Worm (Caenorhabditis elegans) whole organism, mixed stage, embryonic: ENCODE data around the gene ncs-7.
A peak's percentile ranks its signal among the peaks of the same experiment; 100 is the strongest.

ENCODE experiments used
- M03D4.4 ChIP-seq: sonication (generic microtip); optimal IDR thresholded peaks from 2 replicates; lab custom pipeline; 2017; ENCODE audit warnings: mild to moderate bottlenecking, missing genetic modification characterization, missing compliant biosample characterization
- bed-3 ChIP-seq: fragments of 200-800 bp; sonication (Bioruptor generic); optimal IDR thresholded peaks from 3 replicates; lab custom pipeline; 2018; ENCODE audit warnings: mild to moderate bottlenecking, missing genetic modification characterization, moderate library complexity, missing compliant biosample characterization
- ceh-39 ChIP-seq: fragments of 150-350 bp; optimal IDR thresholded peaks from 2 replicates; lab custom pipeline; 2014; ENCODE audit warnings: missing biosample characterization, missing genetic modification characterization
- ceh-83 ChIP-seq: fragments of 200-800 bp; sonication (Bioruptor generic); optimal IDR thresholded peaks from 2 replicates; lab custom pipeline; 2018; ENCODE audit warnings: mild to moderate bottlenecking, missing genetic modification characterization, missing compliant biosample characterization
- ces-1 ChIP-seq: fragments of 150-350 bp; optimal IDR thresholded peaks from 2 replicates; lab custom pipeline; 2014; ENCODE audit warnings: missing biosample characterization, missing genetic modification reagents, missing genetic modification characterization
- cnd-1 ChIP-seq: fragments of 200-800 bp; sonication (Bioruptor generic); optimal IDR thresholded peaks from 2 replicates; lab custom pipeline; 2018; ENCODE audit warnings: mild to moderate bottlenecking, missing genetic modification characterization, missing compliant biosample characterization
- drap-1 ChIP-seq: fragments of 200-800 bp; sonication (Bioruptor generic); optimal IDR thresholded peaks from 3 replicates; lab custom pipeline; 2018; ENCODE audit warnings: mild to moderate bottlenecking, missing genetic modification characterization, missing compliant biosample characterization
- elt-3 ChIP-seq: fragments of 150-350 bp; optimal IDR thresholded peaks from 2 replicates; lab custom pipeline; 2014; ENCODE audit warnings: missing biosample characterization, missing genetic modification characterization
- flh-1 ChIP-seq: fragments of 200-800 bp; sonication (Bioruptor generic); optimal IDR thresholded peaks from 2 replicates; lab custom pipeline; 2018; ENCODE audit warnings: mild to moderate bottlenecking, missing genetic modification characterization, moderate library complexity, missing compliant biosample characterization
- hlh-1 ChIP-seq: fragments of 150-350 bp; optimal IDR thresholded peaks from 2 replicates; lab custom pipeline; 2014; ENCODE audit warnings: missing biosample characterization, missing genetic modification reagents, missing genetic modification characterization
- lin-13 ChIP-seq: fragments of 150-350 bp; optimal IDR thresholded peaks from 2 replicates; lab custom pipeline; 2014; ENCODE audit warnings: missing biosample characterization, missing genetic modification characterization
- lin-32 ChIP-seq: fragments of 200-800 bp; sonication (Bioruptor generic); optimal IDR thresholded peaks from 2 replicates; lab custom pipeline; 2018; ENCODE audit warnings: mild to moderate bottlenecking, missing genetic modification characterization, missing compliant biosample characterization
- mep-1 ChIP-seq: fragments of 150-350 bp; optimal IDR thresholded peaks from 2 replicates; lab custom pipeline; 2017; ENCODE audit warnings: missing biosample characterization, missing genetic modification reagents, missing genetic modification characterization, inconsistent platforms
- mls-2 ChIP-seq: sonication (generic microtip); optimal IDR thresholded peaks from 2 replicates; lab custom pipeline; 2016; ENCODE audit warnings: mild to moderate bottlenecking, missing genetic modification characterization, moderate library complexity, missing compliant biosample characterization
- nhr-12 ChIP-seq: fragments of 150-350 bp; optimal IDR thresholded peaks from 2 replicates; lab custom pipeline; 2014; ENCODE audit warnings: missing biosample characterization, missing genetic modification characterization
- nhr-2 ChIP-seq: fragments of 150-350 bp; optimal IDR thresholded peaks from 2 replicates; lab custom pipeline; 2014; ENCODE audit warnings: missing biosample characterization, missing genetic modification characterization
- nhr-237 ChIP-seq: fragments of 150-350 bp; optimal IDR thresholded peaks from 2 replicates; lab custom pipeline; 2014; ENCODE audit warnings: missing biosample characterization, missing genetic modification characterization
- nhr-28 ChIP-seq: fragments of 150-350 bp; optimal IDR thresholded peaks from 2 replicates; lab custom pipeline; 2014; ENCODE audit warnings: missing biosample characterization, missing genetic modification characterization
- nhr-76 ChIP-seq: sonication (generic microtip); optimal IDR thresholded peaks from 2 replicates; lab custom pipeline; 2017; ENCODE audit warnings: missing biosample characterization, missing genetic modification characterization
- pha-4 ChIP-seq: fragments of 150-350 bp; optimal IDR thresholded peaks from 2 replicates; lab custom pipeline; 2018; ENCODE audit warnings: missing biosample characterization, missing genetic modification reagents, missing genetic modification characterization
- sem-2 ChIP-seq: fragments of 200-800 bp; sonication (Bioruptor generic); optimal IDR thresholded peaks from 2 replicates; lab custom pipeline; 2018; ENCODE audit warnings: mild to moderate bottlenecking, missing genetic modification characterization, missing compliant biosample characterization
- snpc-4 ChIP-seq: fragments of 150-350 bp; optimal IDR thresholded peaks from 2 replicates; lab custom pipeline; 2014; ENCODE audit warnings: missing biosample characterization, missing genetic modification characterization
- sptf-1 ChIP-seq: sonication (generic microtip); optimal IDR thresholded peaks from 2 replicates; lab custom pipeline; 2017; ENCODE audit warnings: mild to moderate bottlenecking, missing genetic modification characterization, moderate library complexity, missing compliant biosample characterization
- tbx-8 ChIP-seq: fragments of 200-800 bp; sonication (Bioruptor generic); optimal IDR thresholded peaks from 2 replicates; lab custom pipeline; 2018; ENCODE audit warnings: mild to moderate bottlenecking, missing genetic modification characterization, moderate library complexity, missing compliant biosample characterization
- unc-120 ChIP-seq: sonication (generic microtip); optimal IDR thresholded peaks from 2 replicates; lab custom pipeline; 2017; ENCODE audit warnings: missing genetic modification characterization, missing compliant biosample characterization; ENCODE audit not compliant: poor library complexity, severe bottlenecking
- unc-39 ChIP-seq: fragments of 150-350 bp; optimal IDR thresholded peaks from 2 replicates; lab custom pipeline; 2014; ENCODE audit warnings: missing biosample characterization, missing genetic modification characterization
- unc-62 ChIP-seq: fragments of 150-350 bp; optimal IDR thresholded peaks from 2 replicates; lab custom pipeline; 2014; ENCODE audit warnings: missing biosample characterization, missing genetic modification reagents, missing genetic modification characterization
- ztf-11 ChIP-seq: fragments of 150-350 bp; optimal IDR thresholded peaks from 2 replicates; lab custom pipeline; 2014; ENCODE audit warnings: missing biosample characterization, missing genetic modification characterization

The ncs-7 gene

DNA sequence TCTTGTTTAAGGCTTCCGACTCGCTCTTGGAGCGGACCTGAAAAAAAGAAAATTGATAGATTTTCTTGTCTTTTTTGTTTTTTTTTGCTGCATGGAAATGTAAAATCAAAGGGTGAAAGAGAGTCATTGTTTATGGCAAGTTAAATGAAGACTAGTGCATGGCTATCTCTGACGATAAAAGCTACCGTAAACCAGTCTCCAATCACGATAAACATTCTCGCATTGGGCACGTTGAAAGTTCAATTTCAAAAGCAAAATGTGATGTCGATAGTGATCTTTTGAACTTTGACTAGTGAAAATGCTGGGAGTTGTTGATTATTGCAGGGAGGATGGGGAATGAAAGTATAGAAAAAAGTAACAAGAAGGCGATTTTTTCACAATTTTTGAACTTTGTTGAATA is 12.3 kb downstream of the ncs-7 start:
- TF ChIP-seq flh-1, result no peak
- TF ChIP-seq mls-2, result no peak
- no peak for TF ChIP-seq nhr-28
- TF ChIP-seq lin-32, result no peak
- no peak for TF ChIP-seq tbx-8 (GFP tag; lab: Kevin White, UChicago)
- TF ChIP-seq snpc-4, result no peak
- TF ChIP-seq sem-2 (GFP tag; lab: Kevin White, UChicago), result no peak
- TF ChIP-seq lin-13, result no peak
- TF ChIP-seq nhr-237, result no peak

DNA sequence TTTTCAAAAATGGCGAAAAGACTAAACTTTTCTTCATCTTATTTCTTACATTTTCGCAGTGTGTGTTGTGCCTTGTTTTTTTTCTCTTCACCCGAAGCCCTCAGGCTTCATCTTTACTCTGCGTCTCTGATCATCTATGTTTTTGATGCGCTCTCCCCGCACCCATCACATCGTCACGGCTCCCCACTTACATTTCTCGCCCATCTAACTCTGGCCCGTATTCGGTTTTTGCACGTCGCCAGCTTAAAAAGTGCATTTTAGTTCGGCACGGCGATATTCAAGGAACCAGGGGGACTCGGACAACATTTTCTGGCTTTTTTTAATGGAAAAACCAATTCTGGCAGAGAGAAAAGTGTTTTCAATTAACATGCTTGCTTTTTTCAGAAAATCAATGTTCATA is 13.0 kb downstream of the ncs-7 start:
- no peak for TF ChIP-seq ceh-39 (tag; lab: Kevin White, UChicago)

DNA sequence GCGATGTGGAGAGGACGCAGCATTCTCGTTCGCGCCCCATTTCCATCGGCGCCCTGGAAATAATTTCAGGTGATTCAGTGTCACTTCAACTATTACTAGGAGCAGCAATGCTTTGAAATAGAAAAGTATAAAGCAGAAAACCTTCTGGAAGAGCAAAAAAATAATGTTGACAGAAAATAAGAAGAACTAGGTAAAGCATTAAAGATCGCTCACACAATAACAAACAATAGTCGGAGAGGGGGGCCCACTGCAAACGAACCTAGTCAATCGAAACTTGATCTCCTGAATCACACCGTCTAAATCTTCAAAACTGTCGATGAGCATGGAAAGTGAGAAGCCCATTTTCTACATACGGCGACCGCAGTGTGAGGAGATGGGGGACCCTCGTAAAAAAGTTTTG is 13.6 kb downstream of the ncs-7 start:
- TF ChIP-seq pha-4 (no peak), flh-1 (no peak), M03D4.4 (tag; lab: Kevin White, UChicago) (no peak), sem-2 (GFP tag; lab: Kevin White, UChicago) (no peak), snpc-4 (no peak), mls-2 (no peak), lin-13 (no peak), ceh-83 (GFP tag; lab: Kevin White, UChicago) (no peak), tbx-8 (GFP tag; lab: Kevin White, UChicago) (no peak)

DNA sequence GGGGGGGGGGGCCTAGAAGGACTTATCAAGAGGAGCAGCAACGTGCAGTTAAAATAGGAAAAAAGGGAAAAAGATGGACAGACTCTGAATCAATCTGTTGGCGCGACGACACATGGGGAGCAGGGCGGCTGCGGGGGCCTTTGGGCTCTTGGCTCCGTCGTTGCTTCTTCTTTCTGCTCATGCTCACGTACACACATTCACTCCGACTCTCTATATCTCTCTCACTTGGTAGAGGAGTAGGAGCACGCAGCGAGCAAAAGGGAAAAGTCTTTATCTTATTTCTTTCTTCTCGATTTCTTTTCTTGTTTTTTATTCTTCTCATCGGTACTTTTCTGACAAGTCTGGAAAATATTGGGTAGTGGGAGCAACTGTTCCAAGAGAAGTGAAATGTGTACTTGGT is 14.0 kb downstream of the ncs-7 start:
- TF ChIP-seq drap-1 (no peak), unc-120 (peak; percentile 22), sptf-1 (tag; lab: Kevin White, UChicago) (peak; percentile 29), ces-1 (GFP tag; lab: Kevin White, UChicago) (peak; percentile 46), sem-2 (GFP tag; lab: Kevin White, UChicago) (no peak)
- TF ChIP-seq, all 35 proteins: peak for 3

DNA sequence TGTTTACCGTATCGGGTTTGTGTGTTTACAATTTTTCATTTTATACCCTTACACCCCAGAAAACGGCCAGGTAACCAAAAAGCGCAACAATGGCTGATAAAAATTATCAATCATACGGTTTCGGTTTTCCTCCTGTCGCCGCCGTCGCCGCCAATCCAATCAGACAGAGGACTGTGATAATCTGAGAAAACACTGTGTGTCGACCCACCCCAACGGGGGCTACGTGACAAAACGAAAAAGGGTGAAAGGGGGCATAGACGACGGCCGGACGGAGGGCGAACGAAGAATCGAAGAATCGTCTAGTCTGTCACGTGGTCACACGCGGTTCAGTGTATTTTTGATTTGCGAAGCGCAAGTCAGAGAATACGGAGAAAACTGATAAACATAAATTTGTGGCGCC is 16.5 kb downstream of the ncs-7 start:
- TF ChIP-seq mls-2 (no peak), sptf-1 (tag; lab: Kevin White, UChicago) (peak; percentile 3)

DNA sequence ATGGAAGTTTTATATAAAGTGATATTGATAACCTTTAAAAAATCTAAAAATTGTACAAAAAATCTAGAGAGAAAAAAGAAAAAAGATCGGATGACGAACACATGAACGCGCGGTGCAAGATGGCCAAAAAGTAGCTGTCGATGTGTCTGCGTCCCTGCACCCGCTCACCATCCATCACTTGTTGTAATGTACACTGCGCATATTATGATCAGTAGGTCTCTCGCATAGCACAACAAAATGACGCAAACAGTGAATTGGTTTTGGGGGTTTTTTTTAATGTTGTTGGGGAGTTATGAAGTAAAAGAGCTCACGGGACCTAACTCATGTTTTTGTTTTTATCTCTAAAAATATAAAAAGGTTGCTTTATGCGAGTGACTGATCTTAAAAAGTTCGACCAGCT is 17.4 kb downstream of the ncs-7 start:
- TF ChIP-seq hlh-1 (tag; lab: Kevin White, UChicago) (peak; percentile 63), nhr-2 (tag; lab: Kevin White, UChicago) (peak; percentile 13), nhr-28 (no peak)
- TF ChIP-seq, all 35 proteins: peak for 2

DNA sequence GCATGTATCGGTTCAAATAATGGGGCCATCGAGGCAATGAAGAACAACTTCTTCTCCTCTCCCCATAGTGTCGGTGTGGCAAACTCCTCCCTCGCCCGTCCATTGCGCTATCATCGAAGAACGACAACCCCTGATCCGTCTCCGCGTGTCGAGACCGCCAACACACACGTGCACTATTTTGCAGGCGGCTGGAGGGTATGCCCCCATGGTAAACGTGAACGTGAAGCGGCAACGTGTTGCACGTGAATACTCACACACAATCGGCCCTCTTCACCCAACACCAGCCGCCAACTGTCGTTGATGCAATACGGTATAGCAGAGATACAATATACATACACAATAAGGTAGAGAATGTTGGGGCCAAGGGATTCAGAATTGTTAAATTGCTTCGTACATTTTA is 18.8 kb downstream of the ncs-7 start:
- TF ChIP-seq cnd-1 (peak; percentile 31), unc-62 (GFP tag; lab: Kevin White, UChicago) (peak; percentile 51), nhr-28 (no peak), nhr-2 (tag; lab: Kevin White, UChicago) (peak; percentile 67), lin-32 (peak; percentile 29), unc-39 (tag; lab: Kevin White, UChicago) (no peak), unc-120 (peak; percentile 36), sptf-1 (tag; lab: Kevin White, UChicago) (peak; percentile 15), hlh-1 (tag; lab: Kevin White, UChicago) (peak; percentile 86), nhr-237 (no peak), bed-3 (GFP tag; lab: Kevin White, UChicago) (no peak)

DNA sequence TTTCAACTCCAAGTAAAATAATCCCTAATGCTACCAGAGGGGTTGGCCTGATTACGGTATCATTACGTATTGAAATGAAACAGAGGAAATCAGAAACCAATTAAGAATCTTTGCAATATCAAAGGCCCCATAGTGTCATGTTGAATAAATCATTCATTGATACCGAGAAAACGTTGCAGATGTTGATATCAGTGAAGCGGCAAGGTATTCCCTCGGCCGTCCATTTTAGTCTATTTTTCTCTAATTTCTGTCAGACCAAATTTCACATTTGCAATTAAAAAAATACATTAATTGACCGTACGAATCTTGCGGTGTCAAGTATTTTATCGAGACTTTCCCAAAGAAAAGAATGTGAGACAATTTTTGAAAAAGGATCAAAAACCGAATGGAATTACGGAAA is 19.9 kb downstream of the ncs-7 start:
- TF ChIP-seq lin-32 (no peak), nhr-76 (tag; lab: Kevin White, UChicago) (no peak), drap-1 (no peak), nhr-12 (tag; lab: Kevin White, UChicago) (no peak), unc-120 (no peak), ztf-11 (tag; lab: Kevin White, UChicago) (no peak), snpc-4 (no peak), flh-1 (no peak), mep-1 (tag; lab: Kevin White, UChicago) (no peak), elt-3 (no peak), hlh-1 (tag; lab: Kevin White, UChicago) (no peak), mls-2 (no peak), ces-1 (GFP tag; lab: Kevin White, UChicago) (no peak), M03D4.4 (tag; lab: Kevin White, UChicago) (no peak), pha-4 (no peak), sptf-1 (tag; lab: Kevin White, UChicago) (no peak), nhr-28 (no peak), ceh-83 (GFP tag; lab: Kevin White, UChicago) (no peak), lin-13 (no peak)
- TF ChIP-seq, all 35 proteins: peak for 0
